Fruit fly (Drosophila melanogaster): ENCODE data around the gene Vdup1.

- TF ChIP-seq CTCF (optimal IDR thresholded peaks at IDR 0.05) = no peak
- no peak for TF ChIP-seq CG8478 (optimal IDR thresholded peaks at IDR 0.05)
Measured at dm6 chr3L:184251-184650, 5.5 kb upstream of the Vdup1 start, which contains the start of the genes CG34140, Mkp and Mtch.
